Worm (Caenorhabditis elegans) whole organism, mixed stage, embryonic: ENCODE data around the gene C14C10.10.

Source experiments
- M03D4.4 ChIP-seq: sonication (generic microtip); optimal IDR thresholded peaks from 2 replicates; lab custom pipeline; 2017; ENCODE audit warnings: mild to moderate bottlenecking, missing genetic modification characterization, missing compliant biosample characterization
- bed-3 ChIP-seq: fragments of 200-800 bp; sonication (Bioruptor generic); optimal IDR thresholded peaks from 3 replicates; lab custom pipeline; 2018; ENCODE audit warnings: mild to moderate bottlenecking, missing genetic modification characterization, moderate library complexity, missing compliant biosample characterization
- blmp-1 ChIP-seq: fragments of 150-350 bp; optimal IDR thresholded peaks from 2 replicates; lab custom pipeline; 2014; ENCODE audit warnings: missing biosample characterization, missing genetic modification characterization
- ceh-39 ChIP-seq: fragments of 150-350 bp; optimal IDR thresholded peaks from 2 replicates; lab custom pipeline; 2014; ENCODE audit warnings: missing biosample characterization, missing genetic modification characterization
- ceh-83 ChIP-seq: fragments of 200-800 bp; sonication (Bioruptor generic); optimal IDR thresholded peaks from 2 replicates; lab custom pipeline; 2018; ENCODE audit warnings: mild to moderate bottlenecking, missing genetic modification characterization, missing compliant biosample characterization
- ces-1 ChIP-seq: fragments of 150-350 bp; optimal IDR thresholded peaks from 2 replicates; lab custom pipeline; 2014; ENCODE audit warnings: missing biosample characterization, missing genetic modification reagents, missing genetic modification characterization
- cnd-1 ChIP-seq: fragments of 200-800 bp; sonication (Bioruptor generic); optimal IDR thresholded peaks from 2 replicates; lab custom pipeline; 2018; ENCODE audit warnings: mild to moderate bottlenecking, missing genetic modification characterization, missing compliant biosample characterization
- elt-3 ChIP-seq: fragments of 150-350 bp; optimal IDR thresholded peaks from 2 replicates; lab custom pipeline; 2014; ENCODE audit warnings: missing biosample characterization, missing genetic modification characterization
- flh-1 ChIP-seq: fragments of 200-800 bp; sonication (Bioruptor generic); optimal IDR thresholded peaks from 2 replicates; lab custom pipeline; 2018; ENCODE audit warnings: mild to moderate bottlenecking, missing genetic modification characterization, moderate library complexity, missing compliant biosample characterization
- ham-2 ChIP-seq: fragments of 200-800 bp; sonication (Bioruptor generic); optimal IDR thresholded peaks from 2 replicates; lab custom pipeline; 2018; ENCODE audit warnings: mild to moderate bottlenecking, missing genetic modification characterization, missing compliant biosample characterization
- hlh-1 ChIP-seq: fragments of 150-350 bp; optimal IDR thresholded peaks from 2 replicates; lab custom pipeline; 2014; ENCODE audit warnings: missing biosample characterization, missing genetic modification reagents, missing genetic modification characterization
- lin-13 ChIP-seq: fragments of 150-350 bp; optimal IDR thresholded peaks from 2 replicates; lab custom pipeline; 2014; ENCODE audit warnings: missing biosample characterization, missing genetic modification characterization
- lin-32 ChIP-seq: fragments of 200-800 bp; sonication (Bioruptor generic); optimal IDR thresholded peaks from 2 replicates; lab custom pipeline; 2018; ENCODE audit warnings: mild to moderate bottlenecking, missing genetic modification characterization, missing compliant biosample characterization
- lsy-2 ChIP-seq: fragments of 150-350 bp; optimal IDR thresholded peaks from 2 replicates; lab custom pipeline; 2014; ENCODE audit warnings: missing biosample characterization, missing genetic modification characterization
- mab-5 ChIP-seq: fragments of 150-350 bp; optimal IDR thresholded peaks from 2 replicates; lab custom pipeline; 2014; ENCODE audit warnings: missing biosample characterization, missing genetic modification characterization
- mep-1 ChIP-seq: fragments of 150-350 bp; optimal IDR thresholded peaks from 2 replicates; lab custom pipeline; 2017; ENCODE audit warnings: missing biosample characterization, missing genetic modification reagents, missing genetic modification characterization, inconsistent platforms
- mls-2 ChIP-seq: sonication (generic microtip); optimal IDR thresholded peaks from 2 replicates; lab custom pipeline; 2016; ENCODE audit warnings: mild to moderate bottlenecking, missing genetic modification characterization, moderate library complexity, missing compliant biosample characterization
- nhr-2 ChIP-seq: fragments of 150-350 bp; optimal IDR thresholded peaks from 2 replicates; lab custom pipeline; 2014; ENCODE audit warnings: missing biosample characterization, missing genetic modification characterization
- nhr-237 ChIP-seq: fragments of 150-350 bp; optimal IDR thresholded peaks from 2 replicates; lab custom pipeline; 2014; ENCODE audit warnings: missing biosample characterization, missing genetic modification characterization
- nhr-28 ChIP-seq: fragments of 150-350 bp; optimal IDR thresholded peaks from 2 replicates; lab custom pipeline; 2014; ENCODE audit warnings: missing biosample characterization, missing genetic modification characterization
- nhr-76 ChIP-seq: sonication (generic microtip); optimal IDR thresholded peaks from 2 replicates; lab custom pipeline; 2017; ENCODE audit warnings: missing biosample characterization, missing genetic modification characterization
- pha-4 ChIP-seq: fragments of 150-350 bp; optimal IDR thresholded peaks from 2 replicates; lab custom pipeline; 2018; ENCODE audit warnings: missing biosample characterization, missing genetic modification reagents, missing genetic modification characterization
- snpc-4 ChIP-seq: fragments of 150-350 bp; optimal IDR thresholded peaks from 2 replicates; lab custom pipeline; 2014; ENCODE audit warnings: missing biosample characterization, missing genetic modification characterization
- sptf-1 ChIP-seq: sonication (generic microtip); optimal IDR thresholded peaks from 2 replicates; lab custom pipeline; 2017; ENCODE audit warnings: mild to moderate bottlenecking, missing genetic modification characterization, moderate library complexity, missing compliant biosample characterization
- unc-39 ChIP-seq: fragments of 150-350 bp; optimal IDR thresholded peaks from 2 replicates; lab custom pipeline; 2014; ENCODE audit warnings: missing biosample characterization, missing genetic modification characterization
- unc-62 ChIP-seq: fragments of 150-350 bp; optimal IDR thresholded peaks from 2 replicates; lab custom pipeline; 2014; ENCODE audit warnings: missing biosample characterization, missing genetic modification reagents, missing genetic modification characterization
- zip-8 ChIP-seq: fragments of 150-350 bp; optimal IDR thresholded peaks from 2 replicates; lab custom pipeline; 2014; ENCODE audit warnings: missing biosample characterization, missing genetic modification characterization
- ztf-11 ChIP-seq: fragments of 150-350 bp; optimal IDR thresholded peaks from 2 replicates; lab custom pipeline; 2014; ENCODE audit warnings: missing biosample characterization, missing genetic modification characterization

The C14C10.10 gene

ce11 chrV:12596196-12596595, 2.7 kb downstream of the C14C10.10 start, which contains the start of gene mma-1:
Gene mma-1, minus strand, starts transcription at chrV:12596296.
- TF ChIP-seq blmp-1 (tag; lab: Kevin White, UChicago) (no peak), lin-13 (tag; lab: Kevin White, UChicago) (no peak), nhr-2 (tag; lab: Kevin White, UChicago) (no peak), ham-2 (no peak), nhr-237 (tag; lab: Kevin White, UChicago) (no peak)

- no peak for TF ChIP-seq ceh-39 (tag; lab: Kevin White, UChicago)
- TF ChIP-seq nhr-2 (tag; lab: Kevin White, UChicago) = no peak
- no peak for TF ChIP-seq unc-39 (tag; lab: Kevin White, UChicago)
- TF ChIP-seq sptf-1 (tag; lab: Kevin White, UChicago) = no peak
- TF ChIP-seq snpc-4 (tag; lab: Kevin White, UChicago) = no peak
Measured at ce11 chrV:12592379-12592778, 6.5 kb downstream of the C14C10.10 start, which contains the start of gene C14C10.2. Gene C14C10.2, minus strand, starts transcription at chrV:12592479.

ce11 chrV:12590601-12591000, 8.3 kb downstream of the C14C10.10 start, which contains the start of gene ttr-43:
Gene ttr-43, minus strand, starts transcription at chrV:12590701.
- TF ChIP-seq bed-3 (GFP tag; lab: Kevin White, UChicago) (no peak), flh-1 (GFP tag; lab: Kevin White, UChicago) (no peak), sptf-1 (tag; lab: Kevin White, UChicago) (no peak), nhr-76 (tag; lab: Kevin White, UChicago) (no peak), unc-62 (GFP tag; lab: Kevin White, UChicago) (no peak), elt-3 (tag; lab: Kevin White, UChicago) (no peak), ceh-83 (GFP tag; lab: Kevin White, UChicago) (no peak), mab-5 (no peak), snpc-4 (tag; lab: Kevin White, UChicago) (no peak)

- TF ChIP-seq unc-62 (GFP tag; lab: Kevin White, UChicago) (no peak), pha-4 (tag; lab: Kevin White, UChicago) (no peak), lin-32 (no peak), nhr-237 (tag; lab: Kevin White, UChicago) (no peak), snpc-4 (tag; lab: Kevin White, UChicago) (no peak), unc-39 (tag; lab: Kevin White, UChicago) (no peak), lin-13 (tag; lab: Kevin White, UChicago) (no peak), lsy-2 (no peak), nhr-76 (tag; lab: Kevin White, UChicago) (no peak), mab-5 (no peak), zip-8 (no peak), M03D4.4 (no peak)
- TF ChIP-seq, all 35 proteins: peak for 0
Measured at ce11 chrV:12588030-12588429, 10.9 kb downstream of the C14C10.10 start, which contains the start of gene C14C10.1. Gene C14C10.1, plus strand, starts transcription at chrV:12588330.

- no peak for TF ChIP-seq ces-1 (GFP tag; lab: Kevin White, UChicago)
- TF ChIP-seq nhr-237 (tag; lab: Kevin White, UChicago) = no peak
- no peak for TF ChIP-seq mep-1
- no peak for TF ChIP-seq blmp-1 (tag; lab: Kevin White, UChicago)
- no peak for TF ChIP-seq ham-2
- TF ChIP-seq sptf-1 (tag; lab: Kevin White, UChicago) = no peak
- no peak for TF ChIP-seq cnd-1 (tag; lab: Kevin White, UChicago)
- TF ChIP-seq mab-5 = no peak
- no peak for TF ChIP-seq elt-3 (tag; lab: Kevin White, UChicago)
- TF ChIP-seq nhr-28 (tag; lab: Kevin White, UChicago) = no peak
- no peak for TF ChIP-seq hlh-1 (tag; lab: Kevin White, UChicago)
- TF ChIP-seq pha-4 (tag; lab: Kevin White, UChicago) = no peak
Measured at ce11 chrV:12586793-12587192, 12.1 kb downstream of the C14C10.10 start.

ce11 chrV:12584771-12585170, 14.2 kb downstream of the C14C10.10 start:
- TF ChIP-seq ztf-11 (tag; lab: Kevin White, UChicago) (no peak), ham-2 (no peak), sptf-1 (tag; lab: Kevin White, UChicago) (no peak), lin-13 (tag; lab: Kevin White, UChicago) (no peak)

- peak; percentile 94 for TF ChIP-seq ces-1 (GFP tag; lab: Kevin White, UChicago)
- TF ChIP-seq mls-2 (tag; lab: Kevin White, UChicago) = no peak
Measured at ce11 chrV:12583421-12583820, 15.5 kb downstream of the C14C10.10 start.
